Worm (Caenorhabditis elegans) whole organism, dauer: ENCODE measurements around the gene T23F6.3.
"Not testable (repeated sequence)": the region's sequence is repeated elsewhere in the genome, so short reads cannot be mapped to it uniquely, and the experiment has no call there.

ENCODE experiments used
- unc-62 ChIP-seq: sonication (generic microtip); optimal IDR thresholded peaks from 2 replicates; lab custom pipeline; 2017; ENCODE audit warnings: missing biosample characterization, missing genetic modification reagents, missing genetic modification characterization

Gene T23F6.3

ce11 chrIV:12719664-12720063 lies 4.9 kb downstream of the T23F6.3 start, which contains the start of gene idpp-7:
Gene idpp-7, plus strand, starts transcription at chrIV:12719964.
- TF ChIP-seq unc-62 (GFP tag; lab: Kevin White, UChicago) = no peak

DNA sequence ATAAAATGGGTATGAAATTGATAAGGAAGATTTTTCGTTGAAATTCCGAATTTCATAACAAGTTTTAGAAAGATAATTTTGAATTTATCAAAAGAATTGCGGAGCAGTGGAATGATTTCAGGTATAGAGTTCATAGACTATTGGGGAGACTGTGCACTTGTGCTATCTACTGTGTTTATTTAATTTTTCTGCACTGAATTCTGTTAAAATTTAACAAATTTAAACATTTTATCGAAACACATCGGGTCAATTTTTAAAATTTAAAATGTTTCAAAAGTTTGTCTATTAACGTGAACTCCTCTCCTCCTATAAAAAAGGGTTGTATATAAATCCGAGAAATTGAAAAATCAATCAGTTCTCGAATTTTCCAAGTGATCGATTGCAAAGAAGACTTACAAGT lies 7.0 kb downstream of the T23F6.3 start, which contains the start of gene C27D8.1:
Gene C27D8.1, plus strand, starts transcription at position 301 of the 400 bp plus-strand sequence.
- TF ChIP-seq unc-62 (GFP tag; lab: Kevin White, UChicago) = no peak

DNA sequence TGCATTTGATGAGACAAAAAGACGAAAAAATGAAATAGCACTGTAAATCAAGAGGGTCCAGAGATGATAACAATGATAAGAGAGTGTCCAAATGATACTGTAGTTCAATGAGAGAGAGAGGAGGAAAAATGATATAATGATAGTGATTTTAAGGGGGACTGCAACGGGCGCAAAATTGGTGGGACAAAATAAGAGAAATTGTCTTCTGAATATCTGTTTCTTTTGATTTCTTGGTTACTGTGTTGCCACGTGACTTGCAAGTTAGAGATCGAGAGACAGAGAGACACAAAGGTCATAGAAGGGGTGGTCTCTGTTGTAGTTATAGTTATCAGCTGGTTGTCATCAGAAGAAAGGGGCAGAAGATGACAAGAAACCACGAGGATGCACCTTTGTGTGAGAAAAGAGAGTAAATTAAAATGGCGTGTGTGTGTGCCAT lies 8.6 kb downstream of the T23F6.3 start:
- no peak for TF ChIP-seq unc-62 (GFP tag; lab: Kevin White, UChicago)

ce11 chrIV:12711644-12712043 lies 12.9 kb downstream of the T23F6.3 start, which contains the start of gene C27D8.3:
Gene C27D8.3, minus strand, starts transcription at chrIV:12711744.
- TF ChIP-seq unc-62 (GFP tag; lab: Kevin White, UChicago) = no peak

- TF ChIP-seq unc-62 (GFP tag; lab: Kevin White, UChicago) = no peak
Measured at ce11 chrIV:12710996-12711395, 13.6 kb downstream of the T23F6.3 start, which contains the start of gene C27D8.2. Gene C27D8.2, plus strand, starts transcription at chrIV:12711217.

- TF ChIP-seq unc-62 (GFP tag; lab: Kevin White, UChicago) = no peak
Measured at ce11 chrIV:12703811-12704210, 20.7 kb downstream of the T23F6.3 start, which contains the start of gene C27D8.4. Gene C27D8.4, plus strand, starts transcription at chrIV:12704111.

- TF ChIP-seq unc-62 (GFP tag; lab: Kevin White, UChicago) = no peak
Measured at ce11 chrIV:12700944-12701343, 23.6 kb downstream of the T23F6.3 start.

ce11 chrIV:12700204-12700603 lies 24.4 kb downstream of the T23F6.3 start:
- no peak for TF ChIP-seq unc-62 (GFP tag; lab: Kevin White, UChicago)

ce11 chrIV:12698880-12699279 lies 25.7 kb downstream of the T23F6.3 start:
- no peak for TF ChIP-seq unc-62 (GFP tag; lab: Kevin White, UChicago)

- TF ChIP-seq unc-62 (GFP tag; lab: Kevin White, UChicago) = no peak
Measured at ce11 chrIV:12689709-12690142, 34.8 kb downstream of the T23F6.3 start.

DNA sequence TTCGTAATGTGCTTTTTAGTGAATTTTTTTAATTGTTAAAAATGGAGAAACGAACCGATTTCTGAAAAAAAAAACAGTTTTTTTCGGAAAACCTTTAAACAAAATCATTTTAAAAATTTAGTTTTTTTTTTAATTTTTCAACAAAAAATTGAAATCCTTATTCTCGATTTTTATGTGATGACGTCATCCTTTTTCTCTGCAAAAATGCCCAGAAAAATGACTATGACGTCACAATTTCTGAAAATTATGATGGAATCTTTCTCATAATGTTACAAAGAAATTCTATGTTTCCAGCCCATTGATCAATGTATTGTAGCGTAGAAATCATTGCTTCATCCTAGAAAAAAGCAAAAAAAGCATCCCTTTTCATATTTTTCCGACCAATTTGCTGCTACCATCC lies 35.3 kb downstream of the T23F6.3 start:
- no peak for TF ChIP-seq unc-62 (GFP tag; lab: Kevin White, UChicago)

ce11 chrIV:12688370-12688769 lies 36.2 kb downstream of the T23F6.3 start, which contains the start of gene T23B5.3:
Gene T23B5.3, plus strand, starts transcription at chrIV:12688670.
- TF ChIP-seq unc-62 (GFP tag; lab: Kevin White, UChicago) = no peak

- TF ChIP-seq unc-62 (GFP tag; lab: Kevin White, UChicago) = no peak
Measured at ce11 chrIV:12685827-12686226, 38.7 kb downstream of the T23F6.3 start.

- no peak for TF ChIP-seq unc-62 (GFP tag; lab: Kevin White, UChicago)
Measured at ce11 chrIV:12684826-12685594, 39.5 kb downstream of the T23F6.3 start.

- no peak for TF ChIP-seq unc-62 (GFP tag; lab: Kevin White, UChicago)
Measured at ce11 chrIV:12684341-12684740, 40.2 kb downstream of the T23F6.3 start, which contains the start of gene prmt-9. Gene prmt-9, minus strand, starts transcription at chrIV:12684378.

- TF ChIP-seq unc-62 (GFP tag; lab: Kevin White, UChicago) = not testable (repeated sequence)
Measured at ce11 chrIV:12677137-12677536, 47.4 kb downstream of the T23F6.3 start, which contains the start of gene T23B5.6. Gene T23B5.6, minus strand, starts transcription at chrIV:12677237.
